Fruit fly (Drosophila melanogaster): ENCODE data around the gene CG9525.

CG9525 gene

dm6 chr2L:8997285-8997684, 35.1 kb upstream of the CG9525 start, which contains the start of the genes alien and CG18661 (continued):
- TF ChIP-seq CG17385 (GFP tag; optimal IDR thresholded peaks at IDR 0.05) (peak; percentile 34), scrt (GFP tag; optimal IDR thresholded peaks at IDR 0.05) (peak; percentile 33), tgo (GFP tag; IDR thresholded peaks at IDR 0.05) (peak; percentile 87), Rx (GFP tag; IDR thresholded peaks at IDR 0.05) (peak; percentile 79), MESR4 (GFP tag; optimal IDR thresholded peaks at IDR 0.05) (peak; percentile 21), hkb (optimal IDR thresholded peaks at IDR 0.05) (peak; percentile 53), hkb (GFP tag; IDR thresholded peaks at IDR 0.05) (peak; percentile 88), cas (GFP tag; IDR thresholded peaks at IDR 0.05) (peak; percentile 96), Meics (GFP tag; optimal IDR thresholded peaks at IDR 0.05) (peak; percentile 47), Ssrp (tag; optimal IDR thresholded peaks at IDR 0.05) (peak; percentile 91), CG15514 (GFP tag; optimal IDR thresholded peaks at IDR 0.05) (peak; percentile 65), CG14710 (tag; optimal IDR thresholded peaks at IDR 0.05) (peak; percentile 79), chm (GFP tag; IDR thresholded peaks at IDR 0.05) (peak; percentile 89), CG17612 (GFP tag; IDR thresholded peaks at IDR 0.05) (peak; percentile 45), Lpt (GFP tag; optimal IDR thresholded peaks at IDR 0.05) (no peak), Neu2 (GFP tag; optimal IDR thresholded peaks at IDR 0.05; ENCODE audit: borderline replicate concordance) (peak; percentile 45), Mes4 (GFP tag; optimal IDR thresholded peaks at IDR 0.05) (peak; percentile 29), CG17328 (GFP tag; IDR thresholded peaks at IDR 0.05) (peak; percentile 66; the same call in 1 of the 2 replicates), hb (GFP tag; IDR thresholded peaks at IDR 0.05; ENCODE audit: partially characterized antibody) (no peak), ems (GFP tag; optimal IDR thresholded peaks at IDR 0.05) (peak; percentile 91), dpn (GFP tag; optimal IDR thresholded peaks at IDR 0.05) (peak; percentile 93 to 96), Chrac-16 (GFP tag; optimal IDR thresholded peaks at IDR 0.05) (peak; percentile 71), h (optimal IDR thresholded peaks at IDR 0.05) (no peak), GATAe (GFP tag; conservative IDR thresholded peaks at IDR 0.05) (peak; percentile 55; the same call in 1 of the 2 replicates), Ets97D (GFP tag; optimal IDR thresholded peaks at IDR 0.05) (peak; percentile 88), sc (optimal IDR thresholded peaks at IDR 0.05) (no peak), sc (GFP tag; optimal IDR thresholded peaks at IDR 0.05) (no peak), emc (GFP tag; optimal IDR thresholded peaks at IDR 0.05) (peak; percentile 49), Atf-2 (GFP tag; optimal IDR thresholded peaks at IDR 0.05) (peak; percentile 95), wor (GFP tag; IDR thresholded peaks at IDR 0.05) (peak; percentile 62), z (GFP tag; IDR thresholded peaks at IDR 0.05) (no peak), CG8924 (tag; optimal IDR thresholded peaks at IDR 0.05) (peak; percentile 42), ftz-f1 (GFP tag; optimal IDR thresholded peaks at IDR 0.05) (peak; percentile 14), CG1529 (GFP tag; optimal IDR thresholded peaks at IDR 0.05) (no peak), CG2129 (GFP tag; IDR thresholded peaks at IDR 0.05; ENCODE audit: partially characterized antibody) (peak; percentile 45; the same call in 1 of the 2 replicates), Dfd (GFP tag; optimal IDR thresholded peaks at IDR 0.05) (no peak), D (optimal IDR thresholded peaks at IDR 0.05) (no peak), D (GFP tag; optimal IDR thresholded peaks at IDR 0.05) (peak; percentile 71), Abd-B (GFP tag; optimal IDR thresholded peaks at IDR 0.05) (peak; percentile 96), CG7357 (GFP tag; IDR thresholded peaks at IDR 0.05) (peak; percentile 66), chn (GFP tag; optimal IDR thresholded peaks at IDR 0.05) (peak; percentile 86), ci (GFP tag; IDR thresholded peaks at IDR 0.05) (peak; percentile 93), CG1792 (GFP tag; optimal IDR thresholded peaks at IDR 0.05) (peak; percentile 57), CG17802 (tag; optimal IDR thresholded peaks at IDR 0.05) (peak; percentile 9), CG10431 (GFP tag; optimal IDR thresholded peaks at IDR 0.05) (no peak), CG8944 (GFP tag; optimal IDR thresholded peaks at IDR 0.05) (peak; percentile 79), Camta (GFP tag; optimal IDR thresholded peaks at IDR 0.05) (peak; percentile 93), CG18011 (GFP tag; optimal IDR thresholded peaks at IDR 0.05) (peak; percentile 61), CG9609 (GFP tag; optimal IDR thresholded peaks at IDR 0.05) (peak; percentile 77), Gug (GFP tag; IDR thresholded peaks at IDR 0.05) (peak; percentile 92), Trl (optimal IDR thresholded peaks at IDR 0.05) (no peak), Trl (GFP tag; optimal IDR thresholded peaks at IDR 0.05) (peak; percentile 98), CHES-1-like (GFP tag; optimal IDR thresholded peaks at IDR 0.05) (peak; percentile 85)

Data from whole organism, embryonic.